Fruit fly (Drosophila melanogaster): ENCODE results near the gene CG42717.
A peak's percentile ranks its signal among the peaks of the same experiment; 100 is the strongest.

CG42717 gene

dm6 chr3L:16037690-16038332 is 4.8 kb upstream of the CG42717 start:
- peak; percentile 15 for TF ChIP-seq CG33017 (tag; optimal IDR thresholded peaks at IDR 0.05)
- peak; percentile 84 for TF ChIP-seq kay (GFP tag; ENCODE audit: borderline replicate concordance)
- peak; percentile 57 for TF ChIP-seq tj (GFP tag; optimal IDR thresholded peaks at IDR 0.05)
- TF ChIP-seq CG12768 (GFP tag; optimal IDR thresholded peaks at IDR 0.05), result peak; percentile 71
- TF ChIP-seq CG7045 (GFP tag; optimal IDR thresholded peaks at IDR 0.05), result no peak
- TF ChIP-seq CG7101 (tag; optimal IDR thresholded peaks at IDR 0.05), result peak; percentile 16
- no peak for TF ChIP-seq CG5204 (GFP tag; optimal IDR thresholded peaks at IDR 0.05)
- TF ChIP-seq Mnt (GFP tag; optimal IDR thresholded peaks at IDR 0.05), result peak; percentile 52
- peak; percentile 8 for TF ChIP-seq cic (GFP tag; optimal IDR thresholded peaks at IDR 0.05)
- TF ChIP-seq Hr96 (GFP tag; optimal IDR thresholded peaks at IDR 0.05), result no peak
- TF ChIP-seq ovo (GFP tag; optimal IDR thresholded peaks at IDR 0.05), result peak; percentile 23
- TF ChIP-seq Clk (GFP tag; optimal IDR thresholded peaks at IDR 0.05), result no peak

- TF ChIP-seq Mnt (GFP tag; optimal IDR thresholded peaks at IDR 0.05), result no peak
- peak; percentile 52 for TF ChIP-seq CG14711 (tag; optimal IDR thresholded peaks at IDR 0.05)
- peak; percentile 16 for TF ChIP-seq toe (GFP tag; optimal IDR thresholded peaks at IDR 0.05)
- TF ChIP-seq Crg-1 (GFP tag; optimal IDR thresholded peaks at IDR 0.05), result peak; percentile 41
- TF ChIP-seq CG7045 (GFP tag; optimal IDR thresholded peaks at IDR 0.05), result peak; percentile 51
- TF ChIP-seq tj (GFP tag; optimal IDR thresholded peaks at IDR 0.05), result no peak
- TF ChIP-seq CG12768 (GFP tag; optimal IDR thresholded peaks at IDR 0.05), result no peak
- no peak for TF ChIP-seq cic (GFP tag; optimal IDR thresholded peaks at IDR 0.05)
- TF ChIP-seq Hr96 (GFP tag; optimal IDR thresholded peaks at IDR 0.05), result peak; percentile 31
- TF ChIP-seq kay (GFP tag; ENCODE audit: borderline replicate concordance), result peak; percentile 98
- TF ChIP-seq pad (GFP tag; optimal IDR thresholded peaks at IDR 0.05), result no peak
- TF ChIP-seq Clk (GFP tag; optimal IDR thresholded peaks at IDR 0.05), result peak; percentile 4
- TF ChIP-seq CG11617 (GFP tag; optimal IDR thresholded peaks at IDR 0.05), result no peak
- TF ChIP-seq bab1 (GFP tag; optimal IDR thresholded peaks at IDR 0.05), result peak; percentile 83
- TF ChIP-seq CG7101 (tag; optimal IDR thresholded peaks at IDR 0.05), result peak; percentile 58
- TF ChIP-seq ovo (GFP tag; optimal IDR thresholded peaks at IDR 0.05), result peak; percentile 27
- peak; percentile 31 for TF ChIP-seq CG1620 (GFP tag; optimal IDR thresholded peaks at IDR 0.05)
- no peak for TF ChIP-seq CG33017 (tag; optimal IDR thresholded peaks at IDR 0.05)
- TF ChIP-seq cnc (optimal IDR thresholded peaks at IDR 0.05), result no peak
- peak; percentile 46 for TF ChIP-seq CG5204 (GFP tag; optimal IDR thresholded peaks at IDR 0.05)
These were observed 4.1 kb upstream of the CG42717 start for dm6 chr3L:16037048-16037477.

- TF ChIP-seq Clk (GFP tag; optimal IDR thresholded peaks at IDR 0.05), result no peak
- no peak for TF ChIP-seq CG7045 (GFP tag; optimal IDR thresholded peaks at IDR 0.05)
- TF ChIP-seq pad (GFP tag; optimal IDR thresholded peaks at IDR 0.05), result no peak
- no peak for TF ChIP-seq Hr96 (GFP tag; optimal IDR thresholded peaks at IDR 0.05)
- no peak for TF ChIP-seq ovo (GFP tag; optimal IDR thresholded peaks at IDR 0.05)
- no peak for TF ChIP-seq CG33017 (tag; optimal IDR thresholded peaks at IDR 0.05)
- TF ChIP-seq kay (GFP tag; ENCODE audit: borderline replicate concordance), result no peak
These were observed 2.2 kb upstream of the CG42717 start, which contains the start of gene CG5895 for dm6 chr3L:16035185-16035584. Gene CG5895, plus strand, starts transcription at chr3L:16035485.

dm6 chr3L:16034224-16034623 is 1.2 kb upstream of the CG42717 start, which contains the start of gene CG42538:
Gene CG42538, plus strand, starts transcription at chr3L:16034524.
- TF ChIP-seq cic (GFP tag; optimal IDR thresholded peaks at IDR 0.05) (no peak), CG1620 (GFP tag; optimal IDR thresholded peaks at IDR 0.05) (no peak), Hr96 (GFP tag; optimal IDR thresholded peaks at IDR 0.05) (no peak), CG7101 (tag; optimal IDR thresholded peaks at IDR 0.05) (no peak), bab1 (GFP tag; optimal IDR thresholded peaks at IDR 0.05) (no peak), CG12768 (GFP tag; optimal IDR thresholded peaks at IDR 0.05) (no peak), CG14711 (tag; optimal IDR thresholded peaks at IDR 0.05) (no peak), CG7045 (GFP tag; optimal IDR thresholded peaks at IDR 0.05) (no peak), toe (GFP tag; optimal IDR thresholded peaks at IDR 0.05) (no peak), kay (GFP tag; ENCODE audit: borderline replicate concordance) (no peak), pad (GFP tag; optimal IDR thresholded peaks at IDR 0.05) (no peak), Crg-1 (GFP tag; optimal IDR thresholded peaks at IDR 0.05) (no peak), CG33017 (tag; optimal IDR thresholded peaks at IDR 0.05) (no peak), tj (GFP tag; optimal IDR thresholded peaks at IDR 0.05) (no peak), CG11617 (GFP tag; optimal IDR thresholded peaks at IDR 0.05) (no peak), Clk (GFP tag; optimal IDR thresholded peaks at IDR 0.05) (no peak), ovo (GFP tag; optimal IDR thresholded peaks at IDR 0.05) (no peak), cnc (optimal IDR thresholded peaks at IDR 0.05) (no peak), Mnt (GFP tag; optimal IDR thresholded peaks at IDR 0.05) (no peak), CG5204 (GFP tag; optimal IDR thresholded peaks at IDR 0.05) (no peak)

- TF ChIP-seq toe (GFP tag; optimal IDR thresholded peaks at IDR 0.05) (no peak), CG11617 (GFP tag; optimal IDR thresholded peaks at IDR 0.05) (no peak), Mnt (GFP tag; optimal IDR thresholded peaks at IDR 0.05) (no peak), CG5204 (GFP tag; optimal IDR thresholded peaks at IDR 0.05) (no peak), CG14711 (tag; optimal IDR thresholded peaks at IDR 0.05) (no peak), bab1 (GFP tag; optimal IDR thresholded peaks at IDR 0.05) (no peak), CG1620 (GFP tag; optimal IDR thresholded peaks at IDR 0.05) (no peak), Crg-1 (GFP tag; optimal IDR thresholded peaks at IDR 0.05) (no peak), tj (GFP tag; optimal IDR thresholded peaks at IDR 0.05) (no peak), Clk (GFP tag; optimal IDR thresholded peaks at IDR 0.05) (no peak), kay (GFP tag; ENCODE audit: borderline replicate concordance) (no peak), CG33017 (tag; optimal IDR thresholded peaks at IDR 0.05) (no peak), CG12768 (GFP tag; optimal IDR thresholded peaks at IDR 0.05) (no peak)
These were observed 4.1 kb downstream of the CG42717 start for dm6 chr3L:16028924-16029323.

dm6 chr3L:16027163-16027633 is 5.8 kb downstream of the CG42717 start:
- peak; percentile 18 for TF ChIP-seq CG33017 (tag; optimal IDR thresholded peaks at IDR 0.05)
- TF ChIP-seq CG5204 (GFP tag; optimal IDR thresholded peaks at IDR 0.05), result no peak
- TF ChIP-seq toe (GFP tag; optimal IDR thresholded peaks at IDR 0.05), result peak; percentile 15
- peak; percentile 35 for TF ChIP-seq CG7045 (GFP tag; optimal IDR thresholded peaks at IDR 0.05)
- peak; percentile 80 for TF ChIP-seq cic (GFP tag; optimal IDR thresholded peaks at IDR 0.05)
- peak; percentile 20 for TF ChIP-seq CG12768 (GFP tag; optimal IDR thresholded peaks at IDR 0.05)
- no peak for TF ChIP-seq tj (GFP tag; optimal IDR thresholded peaks at IDR 0.05)
